Worm (Caenorhabditis elegans) whole organism, L2 larva: Measurements from ENCODE around the gene Y69H2.3.

ENCODE experiments used
- F13H6.1 ChIP-seq: sonication (generic microtip); optimal IDR thresholded peaks from 2 replicates; lab custom pipeline; 2016; ENCODE audit warnings: missing genetic modification characterization, missing compliant biosample characterization
- Y55F3AM.14 ChIP-seq: fragments of 200-800 bp; sonication (Bioruptor generic); optimal IDR thresholded peaks from 2 replicates; lab custom pipeline; 2018; ENCODE audit warnings: mild to moderate bottlenecking, missing genetic modification characterization, missing compliant biosample characterization
- ZK546.5 ChIP-seq: sonication (generic microtip); optimal IDR thresholded peaks from 2 replicates; lab custom pipeline; 2017; ENCODE audit warnings: missing biosample characterization, missing genetic modification characterization
- aly-2 ChIP-seq: fragments of 150-350 bp; optimal IDR thresholded peaks from 2 replicates; lab custom pipeline; 2014; ENCODE audit warnings: missing biosample characterization, missing genetic modification characterization
- ama-1 ChIP-seq: fragments of 150-350 bp; optimal IDR thresholded peaks from 2 replicates; lab custom pipeline; 2018; ENCODE audit warnings: inconsistent platforms
- blmp-1 ChIP-seq: sonication (generic microtip); optimal IDR thresholded peaks from 2 replicates; lab custom pipeline; 2017; ENCODE audit warnings: missing genetic modification characterization, mild to moderate bottlenecking, missing compliant biosample characterization, antibody characterized with exemption, moderate library complexity; ENCODE audit not compliant: insufficient read depth
- ceh-16 ChIP-seq: fragments of 150-350 bp; optimal IDR thresholded peaks from 2 replicates; lab custom pipeline; 2014; ENCODE audit warnings: missing biosample characterization, missing genetic modification characterization
- ceh-82 ChIP-seq: fragments of 150-350 bp; optimal IDR thresholded peaks from 2 replicates; lab custom pipeline; 2014; ENCODE audit warnings: missing biosample characterization, missing genetic modification characterization
- egl-27 ChIP-seq: sonication (generic microtip); optimal IDR thresholded peaks from 3 replicates; lab custom pipeline; 2017; ENCODE audit warnings: missing biosample characterization, missing genetic modification reagents, missing genetic modification characterization
- elt-1 ChIP-seq: fragments of 150-350 bp; optimal IDR thresholded peaks from 2 replicates; lab custom pipeline; 2014; ENCODE audit warnings: missing biosample characterization, missing genetic modification characterization
- elt-3 ChIP-seq: sonication (generic microtip); optimal IDR thresholded peaks from 2 replicates; lab custom pipeline; 2017; ENCODE audit warnings: missing biosample characterization, missing genetic modification characterization
- fos-1 ChIP-seq: fragments of 150-350 bp; optimal IDR thresholded peaks from 2 replicates; lab custom pipeline; 2014; ENCODE audit warnings: missing biosample characterization, missing genetic modification characterization
- lin-11 ChIP-seq: fragments of 150-350 bp; sonication (generic microtip); optimal IDR thresholded peaks from 2 replicates; lab custom pipeline; 2014; ENCODE audit warnings: missing biosample characterization, missing genetic modification characterization, inconsistent platforms, mixed read lengths
- lin-39 ChIP-seq: fragments of 150-350 bp; optimal IDR thresholded peaks from 2 replicates; lab custom pipeline; 2014; ENCODE audit warnings: missing biosample characterization, missing genetic modification reagents, missing genetic modification characterization
- mbf-1 ChIP-seq: sonication (generic microtip); optimal IDR thresholded peaks from 2 replicates; lab custom pipeline; 2017; ENCODE audit warnings: missing biosample characterization, missing genetic modification characterization
- mdl-1 ChIP-seq, 2 experiments: fragments of 150-350 bp in 1 of 2; sonication (generic microtip) in 1 of 2; optimal IDR thresholded peaks; 2 replicates each; lab custom pipeline; 2017; ENCODE audit warnings: missing biosample characterization in 2 of 2, missing genetic modification characterization in 2 of 2
- nhr-11 ChIP-seq: fragments of 150-350 bp; optimal IDR thresholded peaks from 2 replicates; lab custom pipeline; 2014; ENCODE audit warnings: missing biosample characterization, missing genetic modification characterization
- nhr-12 ChIP-seq: fragments of 150-350 bp; optimal IDR thresholded peaks from 2 replicates; lab custom pipeline; 2014; ENCODE audit warnings: missing biosample characterization, missing genetic modification characterization
- nhr-129 ChIP-seq: fragments of 150-350 bp; optimal IDR thresholded peaks from 2 replicates; lab custom pipeline; 2014; ENCODE audit warnings: missing biosample characterization, missing genetic modification characterization
- nhr-21 ChIP-seq: fragments of 150-350 bp; optimal IDR thresholded peaks from 2 replicates; lab custom pipeline; 2014; ENCODE audit warnings: missing biosample characterization, missing genetic modification characterization
- nhr-237 ChIP-seq: fragments of 150-350 bp; optimal IDR thresholded peaks from 2 replicates; lab custom pipeline; 2014; ENCODE audit warnings: missing biosample characterization, missing genetic modification characterization
- nhr-25 ChIP-seq: fragments of 150-350 bp; sonication (generic microtip); optimal IDR thresholded peaks from 3 replicates; lab custom pipeline; 2014; ENCODE audit warnings: missing biosample characterization, missing genetic modification characterization
- nhr-6 ChIP-seq: fragments of 150-350 bp; optimal IDR thresholded peaks from 2 replicates; lab custom pipeline; 2014; ENCODE audit warnings: missing biosample characterization, missing genetic modification characterization
- peb-1 ChIP-seq: fragments of 150-350 bp; optimal IDR thresholded peaks from 2 replicates; lab custom pipeline; 2014; ENCODE audit warnings: missing biosample characterization, missing genetic modification characterization
- sem-4 ChIP-seq: fragments of 150-350 bp; optimal IDR thresholded peaks from 2 replicates; lab custom pipeline; 2014; ENCODE audit warnings: missing biosample characterization, missing genetic modification reagents, missing genetic modification characterization
- sma-3 ChIP-seq: sonication (generic microtip); optimal IDR thresholded peaks from 2 replicates; lab custom pipeline; 2016; ENCODE audit warnings: missing genetic modification reagents, missing genetic modification characterization, missing compliant biosample characterization
- snpc-4 ChIP-seq: fragments of 150-350 bp; optimal IDR thresholded peaks from 2 replicates; lab custom pipeline; 2014; ENCODE audit warnings: missing biosample characterization, missing genetic modification characterization
- unc-39 ChIP-seq: fragments of 150-350 bp; optimal IDR thresholded peaks from 2 replicates; lab custom pipeline; 2014; ENCODE audit warnings: missing biosample characterization, missing genetic modification characterization
- unc-55 ChIP-seq: fragments of 150-350 bp; sonication (generic microtip); optimal IDR thresholded peaks from 3 replicates; lab custom pipeline; 2014; ENCODE audit warnings: missing biosample characterization, missing genetic modification reagents, missing genetic modification characterization
- unc-62 ChIP-seq: fragments of 150-350 bp; optimal IDR thresholded peaks from 2 replicates; lab custom pipeline; 2014; ENCODE audit warnings: missing biosample characterization, missing genetic modification reagents, missing genetic modification characterization
- zag-1 ChIP-seq: fragments of 150-350 bp; optimal IDR thresholded peaks from 2 replicates; lab custom pipeline; 2014; ENCODE audit warnings: missing biosample characterization, missing genetic modification characterization
- ztf-11 ChIP-seq: sonication (generic microtip); optimal IDR thresholded peaks from 2 replicates; lab custom pipeline; 2017; ENCODE audit warnings: missing biosample characterization, missing genetic modification characterization
- ztf-4 ChIP-seq: fragments of 150-350 bp; optimal IDR thresholded peaks from 2 replicates; lab custom pipeline; 2014; ENCODE audit warnings: missing biosample characterization, missing genetic modification characterization

Gene Y69H2.3

DNA sequence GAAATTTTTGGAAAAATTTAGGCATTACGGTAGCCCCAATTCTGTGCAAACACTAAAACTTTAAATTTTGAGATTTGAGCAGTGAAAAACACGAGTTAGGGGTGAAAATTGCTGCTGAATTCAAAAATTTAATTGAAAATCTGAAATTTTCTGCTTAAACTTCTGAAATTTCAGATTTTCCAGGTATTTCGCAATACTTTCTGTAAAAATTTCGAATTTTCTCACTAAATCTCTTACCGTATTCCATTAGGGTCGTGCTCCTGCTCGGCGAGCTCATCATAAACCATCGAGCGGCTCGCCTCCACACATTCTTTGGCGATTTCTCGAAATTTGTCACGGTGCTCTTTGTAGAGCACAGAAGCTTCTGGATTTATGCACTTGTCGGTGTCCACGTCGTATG lies 23.4 kb upstream of the Y69H2.3 start:
- TF ChIP-seq nhr-129 (tag; lab: Kevin White, UChicago): no peak
- no peak for TF ChIP-seq egl-27 (tag; lab: Kevin White, UChicago)
- no peak for TF ChIP-seq ztf-11
- no peak for TF ChIP-seq nhr-11 (tag; lab: Kevin White, UChicago)
- TF ChIP-seq blmp-1 (tag; lab: Kevin White, UChicago): no peak
- no peak for TF ChIP-seq sma-3 (GFP tag; lab: Kevin White, UChicago)
- TF ChIP-seq ztf-4 (tag; lab: Kevin White, UChicago): no peak
- no peak for TF ChIP-seq nhr-237 (tag; lab: Kevin White, UChicago)

DNA sequence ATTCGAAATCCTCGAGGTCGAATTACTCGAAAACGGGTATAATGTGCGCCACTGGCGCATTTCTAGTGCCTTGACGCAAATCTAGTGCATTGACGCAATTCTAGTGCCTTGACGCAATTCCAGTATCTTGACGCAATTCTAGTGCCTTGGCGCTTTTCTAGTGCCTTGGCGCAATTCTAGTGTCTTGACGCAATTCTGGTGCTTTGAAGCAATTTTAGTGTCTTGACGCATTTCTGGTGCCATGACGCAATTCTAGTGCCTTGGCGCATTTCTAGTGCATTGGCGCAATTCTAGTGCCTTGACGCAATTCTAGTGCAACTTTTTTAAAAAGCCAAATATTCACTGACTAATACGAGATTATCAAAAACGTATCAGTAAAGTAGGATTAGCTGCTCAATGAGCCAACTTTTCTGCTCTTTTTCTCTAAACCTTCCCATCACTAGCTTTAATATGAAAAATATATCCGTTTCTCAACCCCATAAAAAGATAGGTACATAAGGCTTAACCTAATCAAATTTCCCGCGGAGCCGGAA lies 20.6 kb upstream of the Y69H2.3 start, which contains the start of gene Y69H2.17:
Gene Y69H2.17 (plus strand): TSS at position 483 of the 533 bp plus-strand sequence.
- TF ChIP-seq nhr-129 (tag; lab: Kevin White, UChicago): no peak
- no peak for TF ChIP-seq nhr-21
- TF ChIP-seq nhr-11 (tag; lab: Kevin White, UChicago): no peak
- TF ChIP-seq nhr-6 (tag; lab: Kevin White, UChicago): no peak
- TF ChIP-seq sem-4 (tag; lab: Kevin White, UChicago): no peak
- TF ChIP-seq ceh-16 (tag; lab: Kevin White, UChicago): no peak
- no peak for TF ChIP-seq unc-55 (GFP tag; lab: Kevin White, UChicago)
- TF ChIP-seq zag-1 (tag; lab: Kevin White, UChicago): no peak
- TF ChIP-seq egl-27 (tag; lab: Kevin White, UChicago): no peak
- TF ChIP-seq aly-2 (tag; lab: Kevin White, UChicago): no peak

DNA sequence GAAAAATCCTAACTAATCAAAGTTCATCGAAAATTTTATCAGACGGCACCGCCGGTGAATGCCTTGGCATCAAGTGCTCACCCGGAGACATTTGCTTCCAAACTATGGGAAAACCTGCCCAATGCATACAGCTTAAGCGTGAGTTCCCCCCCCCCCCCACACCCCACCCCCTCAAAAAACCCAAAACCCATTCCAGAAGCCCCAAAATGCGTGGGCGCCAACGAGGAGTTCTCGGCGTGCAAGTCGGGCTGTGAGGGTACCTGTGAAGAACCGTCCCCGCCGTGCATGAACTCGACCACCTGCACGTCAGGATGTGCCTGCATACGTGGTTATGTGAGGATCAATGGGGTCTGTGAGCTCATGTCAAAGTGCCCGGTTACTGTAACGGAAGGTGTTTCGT lies 10.4 kb upstream of the Y69H2.3 start:
- TF ChIP-seq aly-2 (tag; lab: Kevin White, UChicago): no peak
- TF ChIP-seq lin-11 (tag; lab: Kevin White, UChicago): no peak
- TF ChIP-seq unc-55 (GFP tag; lab: Kevin White, UChicago): no peak
- no peak for TF ChIP-seq F13H6.1
- no peak for TF ChIP-seq nhr-237 (tag; lab: Kevin White, UChicago)
- TF ChIP-seq mbf-1 (tag; lab: Kevin White, UChicago): no peak
- TF ChIP-seq ZK546.5 (tag; lab: Kevin White, UChicago): no peak
- no peak for TF ChIP-seq mdl-1 (tag; optimal IDR thresholded peaks at IDR 0.05; lab: Kevin White, UChicago)
- no peak for TF ChIP-seq sem-4 (tag; lab: Kevin White, UChicago)
- no peak for TF ChIP-seq Y55F3AM.14 (GFP tag; lab: Kevin White, UChicago)
- TF ChIP-seq, all 48 proteins: peak for 0

DNA sequence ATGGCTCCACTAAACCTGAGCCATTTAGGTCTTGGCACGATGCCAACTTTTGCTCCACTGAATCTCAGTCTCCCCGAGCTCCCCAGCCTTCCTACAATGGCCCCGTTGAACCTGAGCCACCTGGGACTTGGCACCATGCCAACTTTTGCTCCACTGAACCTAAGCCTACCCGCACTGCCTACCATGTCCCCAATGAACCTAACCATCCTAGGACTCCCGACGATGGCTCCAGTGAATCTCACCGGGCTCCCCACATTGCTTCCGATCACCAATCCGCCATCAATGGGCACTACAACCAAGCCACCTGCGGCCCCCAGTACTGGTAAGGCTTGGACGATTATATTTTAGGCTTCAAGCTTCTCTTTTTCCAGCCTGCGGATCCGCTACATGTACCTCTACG lies 7.9 kb upstream of the Y69H2.3 start:
- TF ChIP-seq mbf-1 (tag; lab: Kevin White, UChicago) (no peak), ama-1 (lab: Kevin White, UChicago) (no peak), zag-1 (tag; lab: Kevin White, UChicago) (no peak), unc-55 (GFP tag; lab: Kevin White, UChicago) (no peak), ztf-11 (no peak)

DNA sequence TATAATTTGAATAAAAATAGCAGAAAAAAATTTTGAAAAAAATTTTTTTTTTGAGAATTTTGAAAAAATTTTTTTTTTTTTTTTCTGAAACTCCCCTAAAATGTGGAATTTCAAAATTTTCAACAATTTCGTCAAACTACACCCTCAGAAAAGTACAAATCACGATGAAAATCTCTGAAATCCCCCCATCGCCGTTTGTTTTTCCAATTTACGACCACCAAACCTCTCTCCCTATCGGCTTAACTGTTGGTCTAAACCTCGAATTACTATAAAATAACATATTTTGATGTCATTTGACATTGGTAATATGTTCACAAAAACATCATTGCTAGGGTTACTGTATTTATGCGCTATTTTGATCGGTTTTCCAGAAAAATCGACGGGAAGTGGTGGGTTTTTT lies 6.1 kb upstream of the Y69H2.3 start, which contains the start of gene Y69H2.10:
Gene Y69H2.10 (plus strand): TSS at position 301 of the 400 bp plus-strand sequence.
- TF ChIP-seq unc-39 (tag; lab: Kevin White, UChicago) (no peak), nhr-11 (tag; lab: Kevin White, UChicago) (no peak), nhr-25 (tag; lab: Kevin White, UChicago) (no peak), lin-11 (tag; lab: Kevin White, UChicago) (no peak), elt-1 (tag; lab: Kevin White, UChicago) (no peak)

DNA sequence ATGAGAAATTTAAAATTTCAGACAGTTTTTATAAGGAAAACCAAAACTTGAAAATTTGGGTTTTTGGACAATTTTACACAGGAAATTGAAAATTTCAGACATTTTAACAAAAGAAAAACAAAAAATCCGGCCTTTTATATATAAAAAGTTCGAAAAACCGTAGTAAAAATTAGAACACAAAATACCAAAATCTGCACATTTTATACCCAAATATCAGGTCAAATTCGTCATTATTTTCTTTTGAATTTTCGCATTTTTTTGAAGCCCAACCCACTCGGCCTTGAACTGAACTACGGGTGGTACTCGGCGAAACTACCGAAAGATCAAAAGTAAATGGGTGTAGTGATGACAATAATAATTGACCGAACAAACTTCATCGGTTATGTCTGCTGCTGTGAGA lies 3.3 kb upstream of the Y69H2.3 start:
- TF ChIP-seq blmp-1 (tag; lab: Kevin White, UChicago): no peak
- TF ChIP-seq nhr-12 (tag; lab: Kevin White, UChicago): no peak
- no peak for TF ChIP-seq lin-39 (tag; lab: Kevin White, UChicago)
- no peak for TF ChIP-seq ama-1 (lab: Kevin White, UChicago)
- no peak for TF ChIP-seq lin-11 (tag; lab: Kevin White, UChicago)
- TF ChIP-seq nhr-11 (tag; lab: Kevin White, UChicago): no peak
- TF ChIP-seq aly-2 (tag; lab: Kevin White, UChicago): no peak
- TF ChIP-seq fos-1 (tag; lab: Kevin White, UChicago): no peak
- no peak for TF ChIP-seq snpc-4 (tag; lab: Kevin White, UChicago)
- no peak for TF ChIP-seq egl-27 (tag; lab: Kevin White, UChicago)
- no peak for TF ChIP-seq ceh-82 (tag; lab: Kevin White, UChicago)
- TF ChIP-seq sma-3 (GFP tag; lab: Kevin White, UChicago): no peak
- TF ChIP-seq peb-1 (tag; lab: Kevin White, UChicago): no peak
- no peak for TF ChIP-seq unc-55 (GFP tag; lab: Kevin White, UChicago)
- TF ChIP-seq unc-62 (GFP tag; lab: Kevin White, UChicago): no peak
- TF ChIP-seq zag-1 (tag; lab: Kevin White, UChicago): no peak
- no peak for TF ChIP-seq elt-3 (tag; lab: Kevin White, UChicago)
